Fruit fly (Drosophila melanogaster) whole organism, prepupa: ENCODE data around the gene CG42717.

Experiments
- CG10669 ChIP-seq: fragments of 200-800 bp; sonication (Bioruptor generic); optimal IDR thresholded peaks from 3 replicates; lab custom pipeline; 2018; ENCODE audit warnings: missing biosample characterization, mild to moderate bottlenecking, missing genetic modification characterization, moderate library complexity
- CG11294 ChIP-seq: fragments of 200-800 bp; sonication (Bioruptor generic); IDR thresholded peaks from 2 replicates; pipeline ENCODE4 v1.3.6; 2022; ENCODE audit warnings: missing biosample characterization, missing genetic modification characterization
- CG11762 ChIP-seq: fragments of 200-800 bp; sonication (Bioruptor generic); optimal IDR thresholded peaks from 3 replicates; lab custom pipeline; 2016; ENCODE audit warnings: missing biosample characterization, missing genetic modification characterization; ENCODE audit not compliant: insufficient read depth
- CG11902 ChIP-seq: fragments of 200-800 bp; sonication (Bioruptor generic); optimal IDR thresholded peaks from 3 replicates; lab custom pipeline; 2016; ENCODE audit warnings: missing biosample characterization, missing genetic modification characterization
- CG15336 ChIP-seq: fragments of 200-800 bp; sonication (Bioruptor generic); IDR thresholded peaks from 2 replicates; pipeline ENCODE4 v1.3.6; 2022; ENCODE audit warnings: missing biosample characterization, missing genetic modification characterization
- CG1621 ChIP-seq: fragments of 200-800 bp; sonication (Bioruptor generic); optimal IDR thresholded peaks from 3 replicates; lab custom pipeline; 2018; ENCODE audit warnings: missing biosample characterization, mild to moderate bottlenecking, missing genetic modification characterization
- CG16779 ChIP-seq: fragments of 200-800 bp; sonication (Bioruptor generic); optimal IDR thresholded peaks from 3 replicates; lab custom pipeline; 2017; ENCODE audit warnings: missing biosample characterization, mild to moderate bottlenecking, missing genetic modification characterization
- CG3032 ChIP-seq: fragments of 200-800 bp; optimal IDR thresholded peaks from 2 replicates; lab custom pipeline; 2019; ENCODE audit warnings: missing biosample characterization, mild to moderate bottlenecking, missing genetic modification characterization, moderate library complexity
- CG32006 ChIP-seq: fragments of 200-800 bp; sonication (Bioruptor generic); optimal IDR thresholded peaks from 3 replicates; lab custom pipeline; 2017; ENCODE audit warnings: missing biosample characterization, mild to moderate bottlenecking, missing genetic modification characterization
- CG34406 ChIP-seq: fragments of 200-800 bp; sonication (Bioruptor generic); optimal IDR thresholded peaks from 3 replicates; lab custom pipeline; 2016; ENCODE audit warnings: missing biosample characterization, missing genetic modification characterization
- CG3919 ChIP-seq: fragments of 200-800 bp; sonication (Bioruptor generic); optimal IDR thresholded peaks from 3 replicates; lab custom pipeline; 2016; ENCODE audit warnings: missing biosample characterization, missing genetic modification characterization
- CG6808 ChIP-seq: fragments of 200-800 bp; sonication (Bioruptor generic); optimal IDR thresholded peaks from 3 replicates; lab custom pipeline; 2017; ENCODE audit warnings: missing biosample characterization, missing genetic modification characterization, mild to moderate bottlenecking, moderate library complexity, missing genetic modification reagents
- CG6854 ChIP-seq: fragments of 200-800 bp; sonication (Bioruptor generic); optimal IDR thresholded peaks from 2 replicates; lab custom pipeline; 2017; ENCODE audit warnings: missing biosample characterization, mild to moderate bottlenecking, missing genetic modification characterization
- CG7368 ChIP-seq: fragments of 200-800 bp; sonication (Bioruptor generic); optimal IDR thresholded peaks from 3 replicates; lab custom pipeline; 2016; ENCODE audit warnings: missing biosample characterization, missing genetic modification characterization
- CG8119 ChIP-seq: fragments of 200-800 bp; sonication (Bioruptor generic); IDR thresholded peaks from 3 replicates; pipeline ENCODE4 v1.3.6; 2022; ENCODE audit warnings: missing biosample characterization, missing genetic modification characterization
- CG8319 ChIP-seq: fragments of 200-800 bp; sonication (Bioruptor generic); optimal IDR thresholded peaks from 3 replicates; lab custom pipeline; 2016; ENCODE audit warnings: missing biosample characterization, missing genetic modification characterization
- CG9139 ChIP-seq: fragments of 200-800 bp; sonication (Bioruptor generic); optimal IDR thresholded peaks from 3 replicates; lab custom pipeline; 2017; ENCODE audit warnings: missing biosample characterization, mild to moderate bottlenecking, missing genetic modification characterization
- Eip75B ChIP-seq: fragments of 200-800 bp; sonication (Bioruptor generic); optimal IDR thresholded peaks from 3 replicates; lab custom pipeline; 2016; ENCODE audit warnings: missing biosample characterization, missing genetic modification characterization
- Eip78C ChIP-seq: fragments of 200-800 bp; sonication (Bioruptor generic); peaks from one replicate; lab custom pipeline; 2016; ENCODE audit warnings: missing biosample characterization, missing genetic modification characterization
- Eip93F ChIP-seq: fragments of 200-800 bp; sonication (Bioruptor generic); optimal IDR thresholded peaks from 2 replicates; lab custom pipeline; 2016; ENCODE audit warnings: missing biosample characterization, mild to moderate bottlenecking, missing genetic modification characterization
- Ets21C ChIP-seq: fragments of 200-800 bp; sonication (Bioruptor generic); optimal IDR thresholded peaks from 3 replicates; lab custom pipeline; 2016; ENCODE audit warnings: missing biosample characterization, missing genetic modification characterization
- Ets96B ChIP-seq: fragments of 200-800 bp; optimal IDR thresholded peaks from 2 replicates; lab custom pipeline; 2019; ENCODE audit warnings: missing biosample characterization, mild to moderate bottlenecking, missing genetic modification characterization, moderate library complexity
- Gug ChIP-seq: fragments of 200-800 bp; sonication (Bioruptor generic); IDR thresholded peaks from 2 replicates; pipeline ENCODE4 v1.3.6; 2022; ENCODE audit warnings: missing biosample characterization, missing genetic modification characterization
- Hr38 ChIP-seq: sonication (Bioruptor generic); optimal IDR thresholded peaks from 2 replicates; lab custom pipeline; 2016; ENCODE audit warnings: missing biosample characterization, missing genetic modification characterization
- Hr4 ChIP-seq: fragments of 200-800 bp; sonication (Bioruptor generic); optimal IDR thresholded peaks from 3 replicates; lab custom pipeline; 2016; ENCODE audit warnings: missing biosample characterization, missing genetic modification characterization
- Met ChIP-seq: fragments of 200-800 bp; sonication (Bioruptor generic); optimal IDR thresholded peaks from 3 replicates; lab custom pipeline; 2016; ENCODE audit warnings: missing biosample characterization, missing genetic modification characterization
- OdsH ChIP-seq: fragments of 200-800 bp; sonication (Bioruptor generic); optimal IDR thresholded peaks from 3 replicates; lab custom pipeline; 2016; ENCODE audit warnings: missing biosample characterization, missing genetic modification characterization
- Sox14 ChIP-seq: fragments of 200-800 bp; sonication (Bioruptor generic); optimal IDR thresholded peaks from 3 replicates; lab custom pipeline; 2016; ENCODE audit warnings: missing biosample characterization, missing genetic modification characterization
- Sox15 ChIP-seq: fragments of 200-800 bp; sonication (Bioruptor generic); optimal IDR thresholded peaks from 3 replicates; lab custom pipeline; 2016; ENCODE audit warnings: missing biosample characterization, missing genetic modification characterization
- acj6 ChIP-seq: fragments of 200-800 bp; sonication (Bioruptor generic); optimal IDR thresholded peaks from 3 replicates; lab custom pipeline; 2016; ENCODE audit warnings: missing biosample characterization, missing genetic modification characterization
- cyc ChIP-seq: fragments of 200-800 bp; sonication (Bioruptor generic); optimal IDR thresholded peaks from 3 replicates; lab custom pipeline; 2016; ENCODE audit warnings: missing biosample characterization, missing genetic modification characterization
- dac ChIP-seq: fragments of 200-800 bp; sonication (Bioruptor generic); optimal IDR thresholded peaks from 2 replicates; lab custom pipeline; 2017; ENCODE audit warnings: missing biosample characterization, mild to moderate bottlenecking, missing genetic modification characterization
- eg ChIP-seq: fragments of 200-800 bp; sonication (Bioruptor generic); IDR thresholded peaks from 3 replicates; pipeline ENCODE4 v1.3.6; 2022; ENCODE audit warnings: missing biosample characterization, missing genetic modification characterization
- esn ChIP-seq: fragments of 200-800 bp; sonication (Bioruptor generic); optimal IDR thresholded peaks from 2 replicates; lab custom pipeline; 2016; ENCODE audit warnings: missing biosample characterization, mild to moderate bottlenecking, missing genetic modification characterization, moderate library complexity
- fd59A ChIP-seq: fragments of 200-800 bp; sonication (Bioruptor generic); optimal IDR thresholded peaks from 2 replicates; lab custom pipeline; 2017; ENCODE audit warnings: missing biosample characterization, mild to moderate bottlenecking, missing genetic modification characterization, missing genetic modification reagents
- lz ChIP-seq: fragments of 200-800 bp; sonication (Bioruptor generic); optimal IDR thresholded peaks from 3 replicates; lab custom pipeline; 2016; ENCODE audit warnings: missing biosample characterization, missing genetic modification characterization
- net ChIP-seq: fragments of 200-800 bp; sonication (Bioruptor generic); optimal IDR thresholded peaks from 3 replicates; lab custom pipeline; 2016; ENCODE audit warnings: missing biosample characterization, missing genetic modification characterization
- salr ChIP-seq, 2 experiments: fragments of 200-800 bp; sonication (Bioruptor generic); optimal IDR thresholded peaks; 3 replicates each; lab custom pipeline; 2016 to 2018; ENCODE audit warnings: missing biosample characterization in 2 of 2, missing genetic modification characterization in 2 of 2, mild to moderate bottlenecking in 1 of 2
- topi ChIP-seq: fragments of 200-800 bp; sonication (Bioruptor generic); optimal IDR thresholded peaks from 3 replicates; lab custom pipeline; 2016; ENCODE audit warnings: missing biosample characterization, missing genetic modification characterization
- vri ChIP-seq: fragments of 200-800 bp; sonication (Bioruptor generic); optimal IDR thresholded peaks from 3 replicates; lab custom pipeline; 2016; ENCODE audit warnings: missing biosample characterization, mild to moderate bottlenecking, missing genetic modification characterization

The CG42717 gene

dm6 chr3L:16015765-16016760 lies 16.9 kb downstream of the CG42717 start (continued):
- no peak for TF ChIP-seq CG11762 (GFP tag; lab: Kevin White, UChicago)
- TF ChIP-seq CG8319 (GFP tag; lab: Kevin White, UChicago), result no peak
- peak; percentile 81 for TF ChIP-seq Eip78C
- peak; percentile 58 for TF ChIP-seq CG3919 (GFP tag; lab: Kevin White, UChicago)
- TF ChIP-seq Sox14 (GFP tag; lab: Kevin White, UChicago), result peak; percentile 1
- peak; percentile 23 for TF ChIP-seq Met (GFP tag; lab: Kevin White, UChicago)
- peak in 1 of 2 experiments; percentile 39 for TF ChIP-seq salr (GFP tag; optimal IDR thresholded peaks at IDR 0.05; lab: Kevin White, UChicago)
- peak; percentile 16 for TF ChIP-seq CG16779 (tag; lab: Kevin White, UChicago)
- TF ChIP-seq CG10669 (GFP tag; lab: Kevin White, UChicago), result peak; percentile 50
- TF ChIP-seq Eip93F (GFP tag; lab: Kevin White, UChicago), result no peak
- no peak for TF ChIP-seq CG1621 (tag; lab: Kevin White, UChicago)
- TF ChIP-seq Hr38 (GFP tag; lab: Kevin White, UChicago), result no peak
- no peak for TF ChIP-seq CG6854
- no peak for TF ChIP-seq CG15336 (GFP tag; lab: Robert Waterston, UW)
- TF ChIP-seq CG9139, result peak; percentile 43
- TF ChIP-seq CG3032, result peak; percentile 77
- peak; percentile 64 for TF ChIP-seq CG34406 (GFP tag; lab: Kevin White, UChicago)
- no peak for TF ChIP-seq eg (GFP tag; lab: Robert Waterston, UW)
- no peak for TF ChIP-seq Gug
- TF ChIP-seq CG32006 (GFP tag; lab: Kevin White, UChicago), result peak; percentile 20
- peak; percentile 73 for TF ChIP-seq Ets96B (tag; lab: Kevin White, UChicago)
- TF ChIP-seq vri, result no peak
- TF ChIP-seq Sox15 (GFP tag; lab: Kevin White, UChicago), result no peak
- peak; percentile 44 for TF ChIP-seq OdsH (GFP tag; lab: Kevin White, UChicago)
- TF ChIP-seq Hr4 (GFP tag; lab: Kevin White, UChicago), result no peak
- no peak for TF ChIP-seq Ets21C (GFP tag; lab: Kevin White, UChicago)
- no peak for TF ChIP-seq CG11902 (GFP tag; lab: Kevin White, UChicago)
- TF ChIP-seq net, result peak; percentile 19
- TF ChIP-seq CG7368 (GFP tag; lab: Kevin White, UChicago), result peak; percentile 17
- no peak for TF ChIP-seq fd59A
- peak; percentile 36 for TF ChIP-seq cyc (GFP tag; lab: Kevin White, UChicago)
- peak; percentile 47 for TF ChIP-seq acj6 (GFP tag; lab: Kevin White, UChicago)

- TF ChIP-seq CG15336 (GFP tag; lab: Robert Waterston, UW) (no peak), OdsH (GFP tag; lab: Kevin White, UChicago) (no peak), esn (GFP tag; lab: Kevin White, UChicago) (no peak), CG11762 (GFP tag; lab: Kevin White, UChicago) (no peak), lz (GFP tag; lab: Kevin White, UChicago) (no peak), CG11294 (no peak), CG7368 (GFP tag; lab: Kevin White, UChicago) (no peak), dac (no peak), vri (no peak), CG8119 (GFP tag; lab: Robert Waterston, UW) (no peak), CG8319 (GFP tag; lab: Kevin White, UChicago) (no peak), CG32006 (GFP tag; lab: Kevin White, UChicago) (no peak), Met (GFP tag; lab: Kevin White, UChicago) (no peak), acj6 (GFP tag; lab: Kevin White, UChicago) (no peak), Eip93F (GFP tag; lab: Kevin White, UChicago) (no peak), topi (GFP tag; lab: Kevin White, UChicago) (no peak), CG6808 (no peak), Eip75B (GFP tag; lab: Kevin White, UChicago) (no peak)
Measured at dm6 chr3L:16014515-16014914, 18.5 kb downstream of the CG42717 start.
